Fruit fly (Drosophila melanogaster) whole organism, prepupa: ENCODE measurements around the gene Ppi1.

Experiments
- Ets96B ChIP-seq: fragments of 200-800 bp; optimal IDR thresholded peaks from 2 replicates; lab custom pipeline; 2019; ENCODE audit warnings: missing biosample characterization, mild to moderate bottlenecking, missing genetic modification characterization, moderate library complexity
- Hr4 ChIP-seq: fragments of 200-800 bp; sonication (Bioruptor generic); optimal IDR thresholded peaks from 3 replicates; lab custom pipeline; 2016; ENCODE audit warnings: missing biosample characterization, missing genetic modification characterization
- net ChIP-seq: fragments of 200-800 bp; sonication (Bioruptor generic); optimal IDR thresholded peaks from 3 replicates; lab custom pipeline; 2016; ENCODE audit warnings: missing biosample characterization, missing genetic modification characterization
- salr ChIP-seq, 2 experiments: fragments of 200-800 bp; sonication (Bioruptor generic); optimal IDR thresholded peaks; 3 replicates each; lab custom pipeline; 2016 to 2018; ENCODE audit warnings: missing biosample characterization in 2 of 2, missing genetic modification characterization in 2 of 2, mild to moderate bottlenecking in 1 of 2

DNA sequence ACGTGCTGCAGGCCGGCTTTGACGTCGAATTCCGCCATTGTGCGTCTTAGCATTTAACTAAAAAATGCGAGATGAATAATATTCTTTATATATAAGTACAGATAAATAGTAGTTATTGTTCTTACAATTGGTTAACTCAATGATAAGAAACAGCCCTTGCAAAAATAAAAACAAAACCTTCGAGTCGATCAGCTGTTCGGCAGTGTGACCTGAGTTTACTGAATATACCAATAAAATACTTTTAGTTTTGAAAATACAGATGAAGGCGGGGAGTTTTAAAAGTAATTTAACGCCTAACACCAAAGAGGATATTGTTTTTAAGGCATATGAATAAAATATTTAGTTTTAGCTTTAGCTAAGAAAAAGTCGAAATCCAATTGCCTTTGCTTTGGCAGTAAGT lies 48.6 kb upstream of the Ppi1 start, which contains the start of the genes CG1983 and CG15530:
- TF ChIP-seq net (GFP tag; lab: Kevin White, UChicago) (no peak), Ets96B (tag; lab: Kevin White, UChicago) (no peak), Hr4 (GFP tag; lab: Kevin White, UChicago) (no peak), salr (GFP tag; optimal IDR thresholded peaks at IDR 0.05; lab: Kevin White, UChicago) (no peak)
